Worm (Caenorhabditis elegans): ENCODE measurements around the gene F47B10.8.

- TF ChIP-seq unc-62 (GFP tag; optimal IDR thresholded peaks at IDR 0.05) (no peak), pha-4 (tag; optimal IDR thresholded peaks at IDR 0.05) (no peak), madf-8 (GFP tag; conservative IDR thresholded peaks at IDR 0.05) (no peak), Y95B8A.8 (GFP tag; IDR thresholded peaks at IDR 0.05) (no peak), zim-3 (tag; optimal IDR thresholded peaks at IDR 0.05) (no peak), cebp-1 (GFP tag; IDR thresholded peaks at IDR 0.05) (no peak), cebp-1 (tag; optimal IDR thresholded peaks at IDR 0.05) (no peak), unc-130 (GFP tag; optimal IDR thresholded peaks at IDR 0.05) (no peak), nhr-27 (tag; optimal IDR thresholded peaks at IDR 0.05) (no peak), nfya-1 (tag; optimal IDR thresholded peaks at IDR 0.05; ENCODE audit: borderline replicate concordance, insufficient read depth) (no peak), ztf-22 (GFP tag; optimal IDR thresholded peaks at IDR 0.05) (no peak), madf-6 (GFP tag; IDR thresholded peaks at IDR 0.05) (no peak), pbrm-1 (GFP tag; IDR thresholded peaks at IDR 0.05) (no peak), D2030.7 (GFP tag; IDR thresholded peaks at IDR 0.05) (no peak)
Observed at ce11 chrX:10948852-10949251, 38.2 kb upstream of the F47B10.8 start, which contains the start of gene T21B6.3.

Data from whole organism, young adult.